Worm (Caenorhabditis elegans) whole organism, L4/young adult: ENCODE data around the gene F15E6.6.

Experiments
- dao-5 ChIP-seq: sonication (generic microtip); optimal IDR thresholded peaks from 2 replicates; lab custom pipeline; 2016; ENCODE audit warnings: missing genotype, missing genetic modification characterization, moderate library complexity, missing compliant biosample characterization
- him-1 ChIP-seq: sonication (generic microtip); optimal IDR thresholded peaks from 2 replicates; lab custom pipeline; 2016; ENCODE audit warnings: missing genotype, missing genetic modification reagents, missing genetic modification characterization, missing compliant biosample characterization

- no peak for TF ChIP-seq him-1 (tag; lab: Kevin White, UChicago)
- TF ChIP-seq dao-5 (tag; lab: Kevin White, UChicago): no peak
Measured at ce11 chrIV:4290472-4290871, 6.6 kb upstream of the F15E6.6 start, which contains the start of gene dct-7.
